Worm (Caenorhabditis elegans) whole organism, mixed stage, embryonic: ENCODE measurements around the gene K08B5.2.

Experiments used
- M03D4.4 ChIP-seq: sonication (generic microtip); optimal IDR thresholded peaks from 2 replicates; lab custom pipeline; 2017; ENCODE audit warnings: mild to moderate bottlenecking, missing genetic modification characterization, missing compliant biosample characterization
- bed-3 ChIP-seq: fragments of 200-800 bp; sonication (Bioruptor generic); optimal IDR thresholded peaks from 3 replicates; lab custom pipeline; 2018; ENCODE audit warnings: mild to moderate bottlenecking, missing genetic modification characterization, moderate library complexity, missing compliant biosample characterization
- blmp-1 ChIP-seq: fragments of 150-350 bp; optimal IDR thresholded peaks from 2 replicates; lab custom pipeline; 2014; ENCODE audit warnings: missing biosample characterization, missing genetic modification characterization
- ceh-39 ChIP-seq: fragments of 150-350 bp; optimal IDR thresholded peaks from 2 replicates; lab custom pipeline; 2014; ENCODE audit warnings: missing biosample characterization, missing genetic modification characterization
- ceh-43 ChIP-seq: fragments of 200-800 bp; sonication (Bioruptor generic); optimal IDR thresholded peaks from 2 replicates; lab custom pipeline; 2018; ENCODE audit warnings: mild to moderate bottlenecking, missing genetic modification characterization, moderate library complexity, missing compliant biosample characterization
- ceh-83 ChIP-seq: fragments of 200-800 bp; sonication (Bioruptor generic); optimal IDR thresholded peaks from 2 replicates; lab custom pipeline; 2018; ENCODE audit warnings: mild to moderate bottlenecking, missing genetic modification characterization, missing compliant biosample characterization
- ces-1 ChIP-seq: fragments of 150-350 bp; optimal IDR thresholded peaks from 2 replicates; lab custom pipeline; 2014; ENCODE audit warnings: missing biosample characterization, missing genetic modification reagents, missing genetic modification characterization
- elt-3 ChIP-seq: fragments of 150-350 bp; optimal IDR thresholded peaks from 2 replicates; lab custom pipeline; 2014; ENCODE audit warnings: missing biosample characterization, missing genetic modification characterization
- flh-1 ChIP-seq: fragments of 200-800 bp; sonication (Bioruptor generic); optimal IDR thresholded peaks from 2 replicates; lab custom pipeline; 2018; ENCODE audit warnings: mild to moderate bottlenecking, missing genetic modification characterization, moderate library complexity, missing compliant biosample characterization
- ham-2 ChIP-seq: fragments of 200-800 bp; sonication (Bioruptor generic); optimal IDR thresholded peaks from 2 replicates; lab custom pipeline; 2018; ENCODE audit warnings: mild to moderate bottlenecking, missing genetic modification characterization, missing compliant biosample characterization
- hlh-1 ChIP-seq: fragments of 150-350 bp; optimal IDR thresholded peaks from 2 replicates; lab custom pipeline; 2014; ENCODE audit warnings: missing biosample characterization, missing genetic modification reagents, missing genetic modification characterization
- lsy-2 ChIP-seq: fragments of 150-350 bp; optimal IDR thresholded peaks from 2 replicates; lab custom pipeline; 2014; ENCODE audit warnings: missing biosample characterization, missing genetic modification characterization
- mab-5 ChIP-seq: fragments of 150-350 bp; optimal IDR thresholded peaks from 2 replicates; lab custom pipeline; 2014; ENCODE audit warnings: missing biosample characterization, missing genetic modification characterization
- mep-1 ChIP-seq: fragments of 150-350 bp; optimal IDR thresholded peaks from 2 replicates; lab custom pipeline; 2017; ENCODE audit warnings: missing biosample characterization, missing genetic modification reagents, missing genetic modification characterization, inconsistent platforms
- nhr-12 ChIP-seq: fragments of 150-350 bp; optimal IDR thresholded peaks from 2 replicates; lab custom pipeline; 2014; ENCODE audit warnings: missing biosample characterization, missing genetic modification characterization
- nhr-237 ChIP-seq: fragments of 150-350 bp; optimal IDR thresholded peaks from 2 replicates; lab custom pipeline; 2014; ENCODE audit warnings: missing biosample characterization, missing genetic modification characterization
- nhr-28 ChIP-seq: fragments of 150-350 bp; optimal IDR thresholded peaks from 2 replicates; lab custom pipeline; 2014; ENCODE audit warnings: missing biosample characterization, missing genetic modification characterization
- pha-4 ChIP-seq: fragments of 150-350 bp; optimal IDR thresholded peaks from 2 replicates; lab custom pipeline; 2018; ENCODE audit warnings: missing biosample characterization, missing genetic modification reagents, missing genetic modification characterization
- sem-2 ChIP-seq: fragments of 200-800 bp; sonication (Bioruptor generic); optimal IDR thresholded peaks from 2 replicates; lab custom pipeline; 2018; ENCODE audit warnings: mild to moderate bottlenecking, missing genetic modification characterization, missing compliant biosample characterization
- snpc-4 ChIP-seq: fragments of 150-350 bp; optimal IDR thresholded peaks from 2 replicates; lab custom pipeline; 2014; ENCODE audit warnings: missing biosample characterization, missing genetic modification characterization
- sptf-1 ChIP-seq: sonication (generic microtip); optimal IDR thresholded peaks from 2 replicates; lab custom pipeline; 2017; ENCODE audit warnings: mild to moderate bottlenecking, missing genetic modification characterization, moderate library complexity, missing compliant biosample characterization
- tbx-8 ChIP-seq: fragments of 200-800 bp; sonication (Bioruptor generic); optimal IDR thresholded peaks from 2 replicates; lab custom pipeline; 2018; ENCODE audit warnings: mild to moderate bottlenecking, missing genetic modification characterization, moderate library complexity, missing compliant biosample characterization
- unc-120 ChIP-seq: sonication (generic microtip); optimal IDR thresholded peaks from 2 replicates; lab custom pipeline; 2017; ENCODE audit warnings: missing genetic modification characterization, missing compliant biosample characterization; ENCODE audit not compliant: poor library complexity, severe bottlenecking
- unc-39 ChIP-seq: fragments of 150-350 bp; optimal IDR thresholded peaks from 2 replicates; lab custom pipeline; 2014; ENCODE audit warnings: missing biosample characterization, missing genetic modification characterization
- unc-62 ChIP-seq: fragments of 150-350 bp; optimal IDR thresholded peaks from 2 replicates; lab custom pipeline; 2014; ENCODE audit warnings: missing biosample characterization, missing genetic modification reagents, missing genetic modification characterization
- zip-8 ChIP-seq: fragments of 150-350 bp; optimal IDR thresholded peaks from 2 replicates; lab custom pipeline; 2014; ENCODE audit warnings: missing biosample characterization, missing genetic modification characterization
- ztf-11 ChIP-seq: fragments of 150-350 bp; optimal IDR thresholded peaks from 2 replicates; lab custom pipeline; 2014; ENCODE audit warnings: missing biosample characterization, missing genetic modification characterization

K08B5.2 gene

ce11 chrX:16536230-16536940, 17.3 kb downstream of the K08B5.2 start, which contains the start of gene pat-9:
TSS of gene pat-9 (plus strand) at chrX:16536890.
- peak; percentile 32 for TF ChIP-seq M03D4.4 (tag; lab: Kevin White, UChicago)
- TF ChIP-seq flh-1 (GFP tag; lab: Kevin White, UChicago) = no peak
- peak; percentile 78 for TF ChIP-seq hlh-1 (tag; lab: Kevin White, UChicago)
- TF ChIP-seq unc-120 (tag; lab: Kevin White, UChicago) = peak; percentile 68

- TF ChIP-seq blmp-1 (tag; lab: Kevin White, UChicago) = no peak
- peak; percentile 73 for TF ChIP-seq hlh-1 (tag; lab: Kevin White, UChicago)
- no peak for TF ChIP-seq M03D4.4 (tag; lab: Kevin White, UChicago)
- TF ChIP-seq nhr-237 = no peak
These were observed 18.5 kb downstream of the K08B5.2 start for ce11 chrX:16535192-16535591.

- no peak for TF ChIP-seq M03D4.4 (tag; lab: Kevin White, UChicago)
- TF ChIP-seq unc-62 (GFP tag; lab: Kevin White, UChicago) = peak; percentile 99
- peak; percentile 96 for TF ChIP-seq unc-120 (tag; lab: Kevin White, UChicago)
- TF ChIP-seq mab-5 (tag; lab: Kevin White, UChicago) = no peak
- TF ChIP-seq ztf-11 (tag; lab: Kevin White, UChicago) = no peak
- TF ChIP-seq hlh-1 (tag; lab: Kevin White, UChicago) = peak; percentile 99
- TF ChIP-seq lsy-2 (tag; lab: Kevin White, UChicago) = peak; percentile 23
These were observed 19.1 kb downstream of the K08B5.2 start for ce11 chrX:16534564-16534963.

ce11 chrX:16533860-16534259, 19.8 kb downstream of the K08B5.2 start:
- TF ChIP-seq nhr-12 (tag; lab: Kevin White, UChicago) (no peak), blmp-1 (tag; lab: Kevin White, UChicago) (peak; percentile 31)
- TF ChIP-seq, all 35 proteins: peak for 1

ce11 chrX:16532513-16532912, 21.2 kb downstream of the K08B5.2 start:
- TF ChIP-seq sptf-1 (tag; lab: Kevin White, UChicago) (no peak), snpc-4 (tag; lab: Kevin White, UChicago) (no peak), unc-120 (tag; lab: Kevin White, UChicago) (no peak), ceh-39 (tag; lab: Kevin White, UChicago) (no peak), pha-4 (tag; lab: Kevin White, UChicago) (no peak), mep-1 (no peak), blmp-1 (tag; lab: Kevin White, UChicago) (no peak), nhr-28 (tag; lab: Kevin White, UChicago) (no peak), ces-1 (no peak), ham-2 (GFP tag; lab: Kevin White, UChicago) (no peak), mab-5 (tag; lab: Kevin White, UChicago) (no peak), bed-3 (GFP tag; lab: Kevin White, UChicago) (no peak), nhr-237 (no peak), hlh-1 (tag; lab: Kevin White, UChicago) (no peak)
- TF ChIP-seq, all 35 proteins: peak for 0

ce11 chrX:16530455-16530854, 23.2 kb downstream of the K08B5.2 start:
- TF ChIP-seq tbx-8 (GFP tag; lab: Kevin White, UChicago) (no peak), ces-1 (no peak), ceh-43 (GFP tag; lab: Kevin White, UChicago) (no peak), nhr-12 (tag; lab: Kevin White, UChicago) (no peak), M03D4.4 (tag; lab: Kevin White, UChicago) (no peak)

ce11 chrX:16529937-16530336, 23.8 kb downstream of the K08B5.2 start:
- TF ChIP-seq lsy-2 (tag; lab: Kevin White, UChicago) (no peak), zip-8 (tag; lab: Kevin White, UChicago) (peak; percentile 36), ceh-39 (tag; lab: Kevin White, UChicago) (no peak), sptf-1 (tag; lab: Kevin White, UChicago) (no peak), ceh-83 (no peak), blmp-1 (tag; lab: Kevin White, UChicago) (peak; percentile 76), unc-39 (no peak), elt-3 (no peak), bed-3 (GFP tag; lab: Kevin White, UChicago) (no peak), M03D4.4 (tag; lab: Kevin White, UChicago) (no peak), sem-2 (GFP tag; lab: Kevin White, UChicago) (no peak)
